Worm (Caenorhabditis elegans): ENCODE results near the gene ift-81.

Gene ift-81

DNA sequence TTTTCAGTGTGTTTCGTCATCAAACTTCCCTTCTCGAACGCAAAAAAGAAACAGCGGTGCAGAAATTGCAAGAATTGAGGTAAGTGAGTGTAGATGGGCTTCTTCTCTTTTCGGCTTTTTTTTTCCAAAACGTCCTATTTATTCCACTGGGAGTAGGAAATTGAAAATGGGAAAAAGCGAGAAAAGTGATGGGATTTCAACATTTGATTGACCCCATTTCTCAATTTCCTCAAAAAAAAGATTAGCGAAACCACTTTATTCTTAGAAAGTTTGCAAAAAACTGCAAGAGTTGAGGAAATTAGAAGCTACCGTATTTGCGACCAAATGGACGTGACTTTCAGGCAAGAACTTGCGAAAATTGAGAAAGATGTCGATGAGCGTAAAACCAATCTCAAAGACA is 5.1 kb downstream of the ift-81 start, which contains the start of gene ags-3:
TSS of gene ags-3 (minus strand) at position 101 of the 400 bp plus-strand sequence.
- TF ChIP-seq ref-1 (GFP tag; conservative IDR thresholded peaks at IDR 0.05) (no peak), tab-1 (GFP tag; IDR thresholded peaks at IDR 0.05) (no peak), flt-1 (GFP tag; IDR thresholded peaks at IDR 0.05) (no peak), ztf-29 (GFP tag; IDR thresholded peaks at IDR 0.05) (no peak), T22C8.4 (GFP tag; IDR thresholded peaks at IDR 0.05) (no peak), klf-2 (GFP tag; conservative IDR thresholded peaks at IDR 0.05) (no peak), ztf-23 (GFP tag; IDR thresholded peaks at IDR 0.05) (no peak), cog-1 (tag; optimal IDR thresholded peaks at IDR 0.05) (no peak), med-1 (GFP tag; optimal IDR thresholded peaks at IDR 0.05; ENCODE audit: insufficient read depth) (no peak)

DNA sequence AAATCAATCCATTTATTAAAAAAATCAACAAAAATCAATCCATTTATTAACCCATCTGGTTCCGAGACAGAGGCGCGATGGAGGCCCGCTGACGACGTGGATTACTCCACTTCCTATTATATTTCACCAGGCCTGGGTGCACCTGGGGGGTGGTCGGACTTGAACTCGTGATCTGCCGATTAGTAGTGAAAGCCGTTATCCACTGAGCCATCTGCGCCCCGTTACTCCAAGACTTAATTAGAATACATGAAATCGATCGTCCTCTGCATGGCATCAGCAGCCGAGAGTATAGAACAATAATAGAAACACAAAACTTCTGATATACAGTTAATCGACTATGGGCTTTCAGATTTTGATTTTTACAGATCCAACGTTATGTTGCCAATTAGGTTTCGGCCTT is 11.3 kb downstream of the ift-81 start:
- TF ChIP-seq ztf-29 (GFP tag; IDR thresholded peaks at IDR 0.05), result peak; percentile 40; the same call in 1 of the 2 replicates
- TF ChIP-seq cog-1 (tag; optimal IDR thresholded peaks at IDR 0.05), result no peak

DNA sequence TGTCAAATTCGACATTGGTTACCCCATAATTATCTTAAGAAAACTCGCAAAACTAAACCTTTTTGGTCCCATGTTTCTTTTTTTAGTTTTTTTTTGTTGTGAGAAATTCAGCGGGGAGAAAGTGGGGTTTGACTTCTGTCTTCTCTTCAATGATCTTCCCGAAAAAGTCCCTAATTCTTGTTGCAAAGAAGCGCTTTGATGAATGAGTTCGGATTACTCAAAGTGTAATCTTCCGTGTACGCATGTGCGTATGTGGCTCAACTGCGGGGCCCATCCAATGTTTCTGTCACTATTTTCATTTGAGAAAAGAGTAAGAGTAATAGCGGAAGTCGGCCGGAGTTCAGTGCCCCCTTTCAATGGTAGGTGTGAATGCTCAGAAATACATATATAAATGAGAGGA is 12.8 kb downstream of the ift-81 start:
- TF ChIP-seq klf-2 (GFP tag; conservative IDR thresholded peaks at IDR 0.05) (no peak), T22C8.4 (GFP tag; IDR thresholded peaks at IDR 0.05) (no peak), flt-1 (GFP tag; IDR thresholded peaks at IDR 0.05) (no peak), med-1 (GFP tag; optimal IDR thresholded peaks at IDR 0.05; ENCODE audit: insufficient read depth) (no peak), cog-1 (tag; optimal IDR thresholded peaks at IDR 0.05) (no peak), tab-1 (GFP tag; IDR thresholded peaks at IDR 0.05) (no peak), ztf-29 (GFP tag; IDR thresholded peaks at IDR 0.05) (no peak), ztf-23 (GFP tag; IDR thresholded peaks at IDR 0.05) (no peak), ref-1 (GFP tag; conservative IDR thresholded peaks at IDR 0.05) (no peak)

DNA sequence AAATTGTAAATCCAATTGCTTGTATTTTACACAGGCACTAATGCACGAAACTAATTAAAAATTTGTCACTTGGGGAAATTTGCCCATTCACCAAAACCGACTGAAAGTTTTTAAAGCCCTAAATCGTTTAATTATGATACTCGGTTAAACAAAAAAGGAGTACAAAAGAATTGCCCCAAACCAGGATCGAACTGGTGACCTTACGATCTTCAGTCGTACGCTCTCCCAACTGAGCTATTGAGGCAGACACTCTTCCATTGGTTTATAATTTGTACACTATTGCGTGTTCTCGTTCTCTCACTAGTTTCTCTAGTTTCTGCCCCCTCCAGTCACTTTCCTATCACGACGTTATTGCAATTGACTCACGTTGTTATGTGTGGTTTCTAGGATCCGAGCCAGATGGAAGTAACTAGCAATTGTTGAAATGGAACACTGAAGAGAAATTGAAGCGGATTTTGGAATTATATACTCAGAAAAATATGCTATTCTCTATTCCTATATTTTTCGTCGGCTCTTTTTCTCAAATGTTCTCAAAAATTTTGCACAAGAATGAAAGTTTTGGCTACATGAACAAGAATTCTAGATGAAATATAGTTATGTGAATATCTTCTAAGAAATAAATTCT is 21.0 kb downstream of the ift-81 start:
- TF ChIP-seq flt-1 (GFP tag; IDR thresholded peaks at IDR 0.05) (peak; percentile 94), med-1 (GFP tag; optimal IDR thresholded peaks at IDR 0.05; ENCODE audit: insufficient read depth) (peak; percentile 67), ztf-29 (GFP tag; IDR thresholded peaks at IDR 0.05) (peak; percentile 72; the same call in 1 of the 2 replicates), ref-1 (GFP tag; conservative IDR thresholded peaks at IDR 0.05) (peak; percentile 73), ztf-23 (GFP tag; IDR thresholded peaks at IDR 0.05) (peak; percentile 88), tab-1 (GFP tag; IDR thresholded peaks at IDR 0.05) (peak; percentile 89), klf-2 (GFP tag; conservative IDR thresholded peaks at IDR 0.05) (peak; percentile 37; the same call in 1 of the 2 replicates), T22C8.4 (GFP tag; IDR thresholded peaks at IDR 0.05) (peak; percentile 75), cog-1 (tag; optimal IDR thresholded peaks at IDR 0.05) (peak; percentile 24)

DNA sequence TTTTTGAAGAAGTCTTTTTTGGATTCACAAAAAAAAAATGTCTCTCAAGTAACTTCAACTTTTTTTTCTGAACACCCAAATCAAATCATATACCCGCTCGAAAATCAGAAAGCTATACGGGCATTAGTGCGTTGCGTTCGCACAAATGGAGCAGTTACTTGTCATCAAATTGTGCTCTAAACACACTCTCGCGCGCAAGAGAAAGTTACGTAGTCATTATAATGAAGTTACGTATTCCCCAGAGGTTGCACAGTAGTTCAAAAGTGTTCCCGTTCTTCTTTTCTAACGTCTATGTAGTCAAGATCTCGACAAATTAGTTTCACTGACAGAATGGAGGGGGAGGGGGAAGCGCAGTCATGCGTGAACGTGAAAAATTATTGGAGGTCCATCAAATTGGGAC is 23.2 kb downstream of the ift-81 start:
- TF ChIP-seq med-1 (GFP tag; optimal IDR thresholded peaks at IDR 0.05; ENCODE audit: insufficient read depth), result no peak
- no peak for TF ChIP-seq ztf-23 (GFP tag; IDR thresholded peaks at IDR 0.05)
- no peak for TF ChIP-seq ref-1 (GFP tag; conservative IDR thresholded peaks at IDR 0.05)
- no peak for TF ChIP-seq tab-1 (GFP tag; IDR thresholded peaks at IDR 0.05)
- TF ChIP-seq ztf-29 (GFP tag; IDR thresholded peaks at IDR 0.05), result no peak
- no peak for TF ChIP-seq flt-1 (GFP tag; IDR thresholded peaks at IDR 0.05)
- TF ChIP-seq cog-1 (tag; optimal IDR thresholded peaks at IDR 0.05), result no peak
- no peak for TF ChIP-seq T22C8.4 (GFP tag; IDR thresholded peaks at IDR 0.05)
- TF ChIP-seq klf-2 (GFP tag; conservative IDR thresholded peaks at IDR 0.05), result no peak

DNA sequence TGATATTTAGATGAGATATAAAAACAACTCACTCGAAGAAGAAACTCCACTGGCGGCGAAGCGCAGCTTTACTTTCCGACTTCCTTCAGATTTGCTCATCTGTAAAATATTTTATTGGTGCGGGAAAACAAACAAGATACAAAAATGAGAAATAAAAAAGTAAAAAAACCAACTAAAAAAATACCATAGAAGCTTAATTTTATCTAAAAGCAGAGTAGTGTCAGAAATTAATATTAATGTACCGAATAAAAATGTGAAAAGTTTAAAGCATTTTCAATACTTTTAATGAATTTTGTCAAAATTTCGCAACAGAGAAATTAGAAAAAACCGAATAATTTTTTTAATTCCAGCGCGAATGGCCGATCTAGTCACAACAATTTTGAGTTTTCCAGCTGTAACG is 24.9 kb downstream of the ift-81 start, which contains the start of gene sto-2:
TSS of gene sto-2 (minus strand) at position 101 of the 400 bp plus-strand sequence.
- TF ChIP-seq cog-1 (tag; optimal IDR thresholded peaks at IDR 0.05) (no peak), T22C8.4 (GFP tag; IDR thresholded peaks at IDR 0.05) (no peak), klf-2 (GFP tag; conservative IDR thresholded peaks at IDR 0.05) (no peak), ztf-23 (GFP tag; IDR thresholded peaks at IDR 0.05) (no peak)

DNA sequence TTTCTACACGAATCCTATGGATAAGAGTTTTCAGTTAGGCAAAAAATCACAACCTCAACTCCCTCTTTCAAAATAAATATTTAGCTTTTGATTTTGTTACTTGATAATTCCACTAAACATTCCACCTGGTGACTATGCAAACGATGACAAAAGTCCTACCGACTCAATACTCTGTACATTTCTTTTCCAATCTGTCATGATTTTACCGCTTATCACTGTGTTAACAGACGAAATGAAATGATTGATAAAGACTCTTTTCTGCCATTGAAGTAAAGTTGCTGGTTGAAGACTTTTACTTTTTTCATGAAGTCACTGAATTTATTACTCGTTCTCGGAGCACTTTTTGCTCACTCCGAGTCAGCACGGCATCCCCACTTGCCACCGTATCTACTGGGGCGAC is 30.9 kb downstream of the ift-81 start, which contains the start of gene C26B9.5:
TSS of gene C26B9.5 (plus strand) at position 244 of the 400 bp plus-strand sequence.
- no peak for TF ChIP-seq flt-1 (GFP tag; IDR thresholded peaks at IDR 0.05)

DNA sequence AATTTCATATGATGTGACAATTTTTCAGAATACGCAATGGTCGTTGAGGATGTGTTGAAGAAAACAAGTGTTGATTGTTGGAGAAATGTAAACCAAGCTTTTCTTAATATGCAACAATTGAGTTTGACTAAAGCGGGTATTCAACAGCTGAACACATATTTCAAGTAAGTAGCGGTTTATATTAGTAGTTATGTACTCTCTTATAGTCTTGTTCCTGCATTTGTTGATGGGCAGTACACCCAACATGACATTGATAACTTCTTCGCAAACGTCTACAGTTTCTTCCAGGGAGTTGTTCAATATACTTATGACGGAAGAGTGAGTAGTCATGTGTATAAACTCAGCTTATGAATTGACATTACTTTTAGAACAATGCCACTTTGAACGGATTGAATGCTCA is 32.4 kb downstream of the ift-81 start:
- TF ChIP-seq ztf-23 (GFP tag; IDR thresholded peaks at IDR 0.05), result no peak
- TF ChIP-seq flt-1 (GFP tag; IDR thresholded peaks at IDR 0.05), result no peak
- no peak for TF ChIP-seq T22C8.4 (GFP tag; IDR thresholded peaks at IDR 0.05)
- no peak for TF ChIP-seq ref-1 (GFP tag; conservative IDR thresholded peaks at IDR 0.05)
- no peak for TF ChIP-seq ztf-29 (GFP tag; IDR thresholded peaks at IDR 0.05)
- TF ChIP-seq klf-2 (GFP tag; conservative IDR thresholded peaks at IDR 0.05), result no peak
- TF ChIP-seq tab-1 (GFP tag; IDR thresholded peaks at IDR 0.05), result no peak

DNA sequence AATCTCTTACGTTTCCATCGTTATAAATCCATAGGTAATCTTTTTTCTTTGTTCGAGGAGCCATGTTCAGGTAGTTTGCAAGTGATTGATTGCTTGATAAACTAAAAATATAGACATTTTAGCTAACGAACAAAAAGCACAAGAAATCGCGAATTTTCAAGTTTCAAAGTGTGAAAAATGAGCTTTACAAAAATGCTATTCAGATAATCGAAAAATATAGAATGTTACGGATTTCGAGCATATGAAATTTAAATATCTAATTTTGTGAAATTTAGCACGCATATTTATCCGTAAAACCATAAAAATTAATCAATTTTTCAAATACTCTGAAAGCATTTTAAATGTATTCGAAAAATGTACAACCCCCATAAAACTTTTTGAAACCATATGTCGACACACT is 37.0 kb downstream of the ift-81 start, which contains the start of gene C26B9.6:
TSS of gene C26B9.6 (minus strand) at position 101 of the 400 bp plus-strand sequence.
- TF ChIP-seq ref-1 (GFP tag; conservative IDR thresholded peaks at IDR 0.05), result no peak
- TF ChIP-seq ztf-23 (GFP tag; IDR thresholded peaks at IDR 0.05), result no peak
- no peak for TF ChIP-seq flt-1 (GFP tag; IDR thresholded peaks at IDR 0.05)
- TF ChIP-seq cog-1 (tag; optimal IDR thresholded peaks at IDR 0.05), result no peak
- no peak for TF ChIP-seq med-1 (GFP tag; optimal IDR thresholded peaks at IDR 0.05; ENCODE audit: insufficient read depth)
- TF ChIP-seq tab-1 (GFP tag; IDR thresholded peaks at IDR 0.05), result no peak
- TF ChIP-seq ztf-29 (GFP tag; IDR thresholded peaks at IDR 0.05), result no peak
- TF ChIP-seq T22C8.4 (GFP tag; IDR thresholded peaks at IDR 0.05), result no peak
- TF ChIP-seq klf-2 (GFP tag; conservative IDR thresholded peaks at IDR 0.05), result no peak

DNA sequence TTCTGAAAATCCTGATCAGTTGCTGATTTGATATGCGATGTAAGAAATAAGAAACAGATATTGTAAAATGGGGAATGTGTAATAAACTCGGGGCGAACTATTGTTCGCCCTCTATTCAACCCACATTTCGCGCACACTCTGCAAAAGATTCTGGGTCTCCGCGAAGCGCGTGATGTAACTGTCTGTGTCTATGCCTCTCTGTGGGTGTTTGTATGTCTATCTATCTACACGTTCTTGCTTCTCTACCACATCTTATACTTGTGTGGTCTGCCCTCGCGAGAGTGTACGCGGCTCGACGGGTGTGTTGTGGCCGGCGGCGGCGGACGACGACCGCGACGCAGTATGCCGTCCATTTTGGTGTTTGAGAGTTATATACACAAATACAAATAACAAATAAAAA is 38.1 kb downstream of the ift-81 start:
- TF ChIP-seq tab-1 (GFP tag; IDR thresholded peaks at IDR 0.05) (no peak), ztf-29 (GFP tag; IDR thresholded peaks at IDR 0.05) (peak; percentile 33; the same call in 1 of the 2 replicates), med-1 (GFP tag; optimal IDR thresholded peaks at IDR 0.05; ENCODE audit: insufficient read depth) (no peak), ref-1 (GFP tag; conservative IDR thresholded peaks at IDR 0.05) (no peak), T22C8.4 (GFP tag; IDR thresholded peaks at IDR 0.05) (no peak), klf-2 (GFP tag; conservative IDR thresholded peaks at IDR 0.05) (no peak), flt-1 (GFP tag; IDR thresholded peaks at IDR 0.05) (no peak), ztf-23 (GFP tag; IDR thresholded peaks at IDR 0.05) (no peak), cog-1 (tag; optimal IDR thresholded peaks at IDR 0.05) (peak; percentile 76)
